Worm (Caenorhabditis elegans) whole organism, L2 larva: ENCODE results near the gene lgc-8.
"Not testable (repeated sequence)": the region's sequence is repeated elsewhere in the genome, so short reads cannot be mapped to it uniquely, and the experiment has no call there.

ENCODE experiments used
- C34F6.9 ChIP-seq: fragments of 150-350 bp; optimal IDR thresholded peaks from 2 replicates; lab custom pipeline; 2014; ENCODE audit warnings: missing biosample characterization, missing genetic modification characterization
- F13H6.1 ChIP-seq: sonication (generic microtip); optimal IDR thresholded peaks from 2 replicates; lab custom pipeline; 2016; ENCODE audit warnings: missing genetic modification characterization, missing compliant biosample characterization
- Y55F3AM.14 ChIP-seq: fragments of 200-800 bp; sonication (Bioruptor generic); optimal IDR thresholded peaks from 2 replicates; lab custom pipeline; 2018; ENCODE audit warnings: mild to moderate bottlenecking, missing genetic modification characterization, missing compliant biosample characterization
- aly-2 ChIP-seq: fragments of 150-350 bp; optimal IDR thresholded peaks from 2 replicates; lab custom pipeline; 2014; ENCODE audit warnings: missing biosample characterization, missing genetic modification characterization
- ama-1 ChIP-seq: fragments of 150-350 bp; optimal IDR thresholded peaks from 2 replicates; lab custom pipeline; 2018; ENCODE audit warnings: inconsistent platforms
- blmp-1 ChIP-seq: sonication (generic microtip); optimal IDR thresholded peaks from 2 replicates; lab custom pipeline; 2017; ENCODE audit warnings: missing genetic modification characterization, mild to moderate bottlenecking, missing compliant biosample characterization, antibody characterized with exemption, moderate library complexity; ENCODE audit not compliant: insufficient read depth
- crh-2 ChIP-seq: sonication (generic microtip); optimal IDR thresholded peaks from 2 replicates; lab custom pipeline; 2017; ENCODE audit warnings: missing biosample characterization, missing genetic modification characterization
- dmd-4 ChIP-seq: sonication (generic microtip); optimal IDR thresholded peaks from 2 replicates; lab custom pipeline; 2017; ENCODE audit warnings: missing biosample characterization, missing genetic modification characterization
- egl-27 ChIP-seq: sonication (generic microtip); optimal IDR thresholded peaks from 3 replicates; lab custom pipeline; 2017; ENCODE audit warnings: missing biosample characterization, missing genetic modification reagents, missing genetic modification characterization
- elt-1 ChIP-seq: fragments of 150-350 bp; optimal IDR thresholded peaks from 2 replicates; lab custom pipeline; 2014; ENCODE audit warnings: missing biosample characterization, missing genetic modification characterization
- elt-3 ChIP-seq: sonication (generic microtip); optimal IDR thresholded peaks from 2 replicates; lab custom pipeline; 2017; ENCODE audit warnings: missing biosample characterization, missing genetic modification characterization
- fos-1 ChIP-seq: fragments of 150-350 bp; optimal IDR thresholded peaks from 2 replicates; lab custom pipeline; 2014; ENCODE audit warnings: missing biosample characterization, missing genetic modification characterization
- gmeb-1 ChIP-seq: fragments of 150-350 bp; optimal IDR thresholded peaks from 2 replicates; lab custom pipeline; 2014; ENCODE audit warnings: missing biosample characterization, missing genetic modification characterization
- lin-11 ChIP-seq: fragments of 150-350 bp; sonication (generic microtip); optimal IDR thresholded peaks from 2 replicates; lab custom pipeline; 2014; ENCODE audit warnings: missing biosample characterization, missing genetic modification characterization, inconsistent platforms, mixed read lengths
- lin-13 ChIP-seq: fragments of 150-350 bp; optimal IDR thresholded peaks from 2 replicates; lab custom pipeline; 2014; ENCODE audit warnings: missing biosample characterization, missing genetic modification reagents, missing genetic modification characterization
- lin-39 ChIP-seq: fragments of 150-350 bp; optimal IDR thresholded peaks from 2 replicates; lab custom pipeline; 2014; ENCODE audit warnings: missing biosample characterization, missing genetic modification reagents, missing genetic modification characterization
- lsy-2 ChIP-seq, 2 experiments: fragments of 150-350 bp in 1 of 2; sonication (generic microtip) in 1 of 2; optimal IDR thresholded peaks; 2 replicates each; lab custom pipeline; 2014 to 2017; ENCODE audit warnings: missing biosample characterization in 2 of 2, missing genetic modification characterization in 2 of 2
- mab-5 ChIP-seq: fragments of 150-350 bp; optimal IDR thresholded peaks from 2 replicates; lab custom pipeline; 2014; ENCODE audit warnings: missing biosample characterization, missing genetic modification characterization
- mbf-1 ChIP-seq: sonication (generic microtip); optimal IDR thresholded peaks from 2 replicates; lab custom pipeline; 2017; ENCODE audit warnings: missing biosample characterization, missing genetic modification characterization
- mdl-1 ChIP-seq, 2 experiments: fragments of 150-350 bp in 1 of 2; sonication (generic microtip) in 1 of 2; optimal IDR thresholded peaks; 2 replicates each; lab custom pipeline; 2017; ENCODE audit warnings: missing biosample characterization in 2 of 2, missing genetic modification characterization in 2 of 2
- nhr-12 ChIP-seq: fragments of 150-350 bp; optimal IDR thresholded peaks from 2 replicates; lab custom pipeline; 2014; ENCODE audit warnings: missing biosample characterization, missing genetic modification characterization
- nhr-129 ChIP-seq: fragments of 150-350 bp; optimal IDR thresholded peaks from 2 replicates; lab custom pipeline; 2014; ENCODE audit warnings: missing biosample characterization, missing genetic modification characterization
- nhr-21 ChIP-seq: fragments of 150-350 bp; optimal IDR thresholded peaks from 2 replicates; lab custom pipeline; 2014; ENCODE audit warnings: missing biosample characterization, missing genetic modification characterization
- nhr-237 ChIP-seq: fragments of 150-350 bp; optimal IDR thresholded peaks from 2 replicates; lab custom pipeline; 2014; ENCODE audit warnings: missing biosample characterization, missing genetic modification characterization
- nhr-6 ChIP-seq: fragments of 150-350 bp; optimal IDR thresholded peaks from 2 replicates; lab custom pipeline; 2014; ENCODE audit warnings: missing biosample characterization, missing genetic modification characterization
- nhr-77 ChIP-seq: fragments of 150-350 bp; optimal IDR thresholded peaks from 2 replicates; lab custom pipeline; 2014; ENCODE audit warnings: missing biosample characterization, missing genetic modification characterization
- peb-1 ChIP-seq: fragments of 150-350 bp; optimal IDR thresholded peaks from 2 replicates; lab custom pipeline; 2014; ENCODE audit warnings: missing biosample characterization, missing genetic modification characterization
- sma-3 ChIP-seq: sonication (generic microtip); optimal IDR thresholded peaks from 2 replicates; lab custom pipeline; 2016; ENCODE audit warnings: missing genetic modification reagents, missing genetic modification characterization, missing compliant biosample characterization
- sma-9 ChIP-seq, 2 experiments: fragments of 150-350 bp in 1 of 2; sonication (generic microtip) in 1 of 2; optimal IDR thresholded peaks; 2 replicates each; lab custom pipeline; 2014 to 2016; ENCODE audit warnings: missing genetic modification characterization in 2 of 2, mild to moderate bottlenecking in 1 of 2, missing biosample characterization in 1 of 2, missing compliant biosample characterization in 1 of 2, missing genetic modification reagents in 1 of 2, moderate library complexity in 1 of 2
- snpc-4 ChIP-seq: fragments of 150-350 bp; optimal IDR thresholded peaks from 2 replicates; lab custom pipeline; 2014; ENCODE audit warnings: missing biosample characterization, missing genetic modification characterization
- unc-55 ChIP-seq: fragments of 150-350 bp; sonication (generic microtip); optimal IDR thresholded peaks from 3 replicates; lab custom pipeline; 2014; ENCODE audit warnings: missing biosample characterization, missing genetic modification reagents, missing genetic modification characterization
- ztf-1 ChIP-seq: fragments of 200-800 bp; sonication (Bioruptor generic); conservative IDR thresholded peaks from 2 replicates; pipeline ENCODE4 v1.3.6; 2022; ENCODE audit warnings: missing genetic modification characterization, missing compliant biosample characterization
- ztf-4 ChIP-seq: fragments of 150-350 bp; optimal IDR thresholded peaks from 2 replicates; lab custom pipeline; 2014; ENCODE audit warnings: missing biosample characterization, missing genetic modification characterization

The lgc-8 gene

ce11 chrIV:14757786-14758185 is 42.2 kb downstream of the lgc-8 start:
- TF ChIP-seq snpc-4 (tag; lab: Kevin White, UChicago) (no peak), ama-1 (lab: Kevin White, UChicago) (no peak), ztf-1 (GFP tag; lab: Robert Waterston, UW) (no peak), elt-3 (no peak), Y55F3AM.14 (no peak), mdl-1 (tag; optimal IDR thresholded peaks at IDR 0.05; lab: Kevin White, UChicago) (no peak), nhr-21 (tag; lab: Kevin White, UChicago) (no peak), C34F6.9 (tag; lab: Kevin White, UChicago) (no peak)
- TF ChIP-seq, all 48 proteins: peak for 0

DNA sequence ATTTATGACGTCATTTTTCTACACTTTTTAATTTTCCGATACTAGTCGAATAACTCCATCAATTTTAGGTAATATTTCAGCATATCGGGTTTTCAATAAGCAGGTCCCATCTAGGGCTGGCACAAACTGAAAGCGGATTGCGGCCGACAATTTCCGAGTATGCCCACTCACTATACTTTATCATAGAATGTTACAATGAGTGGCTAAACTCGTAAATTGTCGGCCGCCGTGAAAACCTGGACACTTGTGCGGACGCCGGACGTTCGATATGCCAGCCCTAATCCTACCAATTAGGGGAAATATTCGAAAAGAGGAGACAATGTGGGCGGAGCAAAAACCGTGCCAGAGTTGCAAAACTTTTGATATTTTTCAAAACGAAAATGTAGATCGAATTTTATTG is 44.1 kb downstream of the lgc-8 start:
- TF ChIP-seq peb-1: no peak
- TF ChIP-seq nhr-12: no peak
- TF ChIP-seq nhr-237 (tag; lab: Kevin White, UChicago): no peak
- TF ChIP-seq dmd-4 (tag; lab: Kevin White, UChicago): no peak
- no peak for TF ChIP-seq aly-2 (tag; lab: Kevin White, UChicago)
- TF ChIP-seq ztf-4 (tag; lab: Kevin White, UChicago): no peak
- no peak for TF ChIP-seq gmeb-1
- TF ChIP-seq elt-1: no peak
- no peak for TF ChIP-seq egl-27 (tag; lab: Kevin White, UChicago)
- no peak for TF ChIP-seq nhr-77
- no peak for TF ChIP-seq crh-2 (tag; lab: Kevin White, UChicago)
- TF ChIP-seq ama-1 (lab: Kevin White, UChicago): no peak
- no peak for TF ChIP-seq lin-13 (GFP tag; lab: Kevin White, UChicago)
- TF ChIP-seq unc-55 (GFP tag; lab: Kevin White, UChicago): no peak
- TF ChIP-seq mdl-1 (tag; optimal IDR thresholded peaks at IDR 0.05; lab: Kevin White, UChicago): no peak
- no peak for TF ChIP-seq sma-3 (GFP tag; lab: Kevin White, UChicago)
- no peak for TF ChIP-seq mbf-1

DNA sequence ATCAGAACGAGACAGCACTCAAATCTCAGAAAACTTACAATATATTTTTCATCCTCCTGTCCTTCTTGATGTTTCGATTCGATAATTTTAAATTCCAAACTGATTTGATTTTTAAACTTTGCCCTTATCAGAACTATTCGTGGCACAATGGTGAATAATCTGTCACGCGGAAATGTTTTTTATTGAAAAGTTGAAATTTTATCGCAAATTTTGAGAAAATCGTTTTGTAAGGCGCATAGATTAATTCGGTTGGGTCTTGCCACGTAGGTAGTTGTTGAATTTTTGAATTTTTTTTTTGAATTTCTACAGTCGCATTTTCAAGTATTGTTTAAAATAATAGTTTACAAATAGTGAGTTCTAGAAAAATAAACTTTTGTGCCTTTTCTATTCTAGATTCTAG is 45.2 kb downstream of the lgc-8 start, which contains the start of gene ptp-5.2:
Gene ptp-5.2 (minus strand): TSS at position 101 of the 400 bp plus-strand sequence.
- TF ChIP-seq dmd-4 (tag; lab: Kevin White, UChicago) (no peak), lin-11 (no peak), aly-2 (tag; lab: Kevin White, UChicago) (no peak), sma-3 (GFP tag; lab: Kevin White, UChicago) (no peak), nhr-77 (no peak), blmp-1 (tag; lab: Kevin White, UChicago) (no peak), fos-1 (no peak), lin-39 (no peak), nhr-129 (tag; lab: Kevin White, UChicago) (no peak)

ce11 chrIV:14763348-14763747 is 47.7 kb downstream of the lgc-8 start:
- TF ChIP-seq ama-1 (lab: Kevin White, UChicago): peak; percentile 65
- TF ChIP-seq unc-55 (GFP tag; lab: Kevin White, UChicago): peak; percentile 61
- peak; percentile 54 for TF ChIP-seq crh-2 (tag; lab: Kevin White, UChicago)
- peak; percentile 20 for TF ChIP-seq mab-5 (tag; lab: Kevin White, UChicago)
- peak; percentile 27 for TF ChIP-seq sma-3 (GFP tag; lab: Kevin White, UChicago)
- TF ChIP-seq nhr-129 (tag; lab: Kevin White, UChicago): peak; percentile 86
- peak; percentile 57 for TF ChIP-seq nhr-21 (tag; lab: Kevin White, UChicago)
- TF ChIP-seq C34F6.9 (tag; lab: Kevin White, UChicago): peak; percentile 82
- TF ChIP-seq fos-1: peak; percentile 53
- peak; percentile 55 for TF ChIP-seq F13H6.1 (tag; lab: Kevin White, UChicago)
- TF ChIP-seq sma-9 (GFP tag; optimal IDR thresholded peaks at IDR 0.05; lab: Kevin White, UChicago): peak; percentile 34
- TF ChIP-seq sma-9 (tag; optimal IDR thresholded peaks at IDR 0.05; lab: Kevin White, UChicago): not testable (repeated sequence)
- TF ChIP-seq lsy-2 (tag; optimal IDR thresholded peaks at IDR 0.05; lab: Kevin White, UChicago): peak in 1 of 2 experiments; percentile 50
- peak; percentile 15 for TF ChIP-seq blmp-1 (tag; lab: Kevin White, UChicago)
- TF ChIP-seq mdl-1 (tag; optimal IDR thresholded peaks at IDR 0.05; lab: Kevin White, UChicago): peak; percentile 43 to 65
- peak; percentile 13 for TF ChIP-seq lin-13 (GFP tag; lab: Kevin White, UChicago)
- TF ChIP-seq nhr-6 (tag; lab: Kevin White, UChicago): peak; percentile 21
